Fruit fly (Drosophila melanogaster) whole organism, prepupa: ENCODE results near the gene CG7202.

Experiments used
- CG10631 ChIP-seq: fragments of 200-800 bp; sonication (Bioruptor generic); optimal IDR thresholded peaks from 2 replicates; lab custom pipeline; 2016; ENCODE audit warnings: missing biosample characterization, missing genetic modification characterization
- CG34406 ChIP-seq: fragments of 200-800 bp; sonication (Bioruptor generic); optimal IDR thresholded peaks from 3 replicates; lab custom pipeline; 2016; ENCODE audit warnings: missing biosample characterization, missing genetic modification characterization
- Sox15 ChIP-seq: fragments of 200-800 bp; sonication (Bioruptor generic); optimal IDR thresholded peaks from 3 replicates; lab custom pipeline; 2016; ENCODE audit warnings: missing biosample characterization, missing genetic modification characterization
- salr ChIP-seq, 2 experiments: fragments of 200-800 bp; sonication (Bioruptor generic); optimal IDR thresholded peaks; 3 replicates each; lab custom pipeline; 2016 to 2018; ENCODE audit warnings: missing biosample characterization in 2 of 2, missing genetic modification characterization in 2 of 2, mild to moderate bottlenecking in 1 of 2

dm6 chr3L:21444719-21445118 lies 47.9 kb downstream of the CG7202 start, which contains the start of gene Alp1:
- no peak for TF ChIP-seq CG10631 (GFP tag; lab: Kevin White, UChicago)
- no peak for TF ChIP-seq Sox15 (GFP tag; lab: Kevin White, UChicago)
- no peak for TF ChIP-seq CG34406
- no peak for TF ChIP-seq salr (GFP tag; optimal IDR thresholded peaks at IDR 0.05; lab: Kevin White, UChicago)
